Fruit fly (Drosophila melanogaster): ENCODE measurements around the gene Sbp2.
A peak's percentile ranks its signal among the peaks of the same experiment; 100 is the strongest.

The Sbp2 gene

dm6 chr3L:8306880-8307279, 2.9 kb downstream of the Sbp2 start, which contains the start of gene Gr66a:
TSS of gene Gr66a (minus strand) at chr3L:8306980.
- TF ChIP-seq CG7101 (tag; optimal IDR thresholded peaks at IDR 0.05) (no peak), CG5204 (GFP tag; optimal IDR thresholded peaks at IDR 0.05) (no peak), cnc (optimal IDR thresholded peaks at IDR 0.05) (no peak), Mnt (GFP tag; optimal IDR thresholded peaks at IDR 0.05) (no peak), bab1 (GFP tag; optimal IDR thresholded peaks at IDR 0.05) (no peak), Crg-1 (GFP tag; optimal IDR thresholded peaks at IDR 0.05) (no peak), CG33017 (tag; optimal IDR thresholded peaks at IDR 0.05) (no peak), pad (GFP tag; optimal IDR thresholded peaks at IDR 0.05) (no peak), CG11617 (GFP tag; optimal IDR thresholded peaks at IDR 0.05) (no peak), Hr96 (GFP tag; optimal IDR thresholded peaks at IDR 0.05) (no peak), CG12768 (GFP tag; optimal IDR thresholded peaks at IDR 0.05) (no peak), CG1620 (GFP tag; optimal IDR thresholded peaks at IDR 0.05) (no peak), ovo (GFP tag; optimal IDR thresholded peaks at IDR 0.05) (no peak), toe (GFP tag; optimal IDR thresholded peaks at IDR 0.05) (no peak), CG7045 (GFP tag; optimal IDR thresholded peaks at IDR 0.05) (no peak), tj (GFP tag; optimal IDR thresholded peaks at IDR 0.05) (no peak), CG14711 (tag; optimal IDR thresholded peaks at IDR 0.05) (no peak), Clk (GFP tag; optimal IDR thresholded peaks at IDR 0.05) (no peak), kay (GFP tag; ENCODE audit: borderline replicate concordance) (no peak), cic (GFP tag; optimal IDR thresholded peaks at IDR 0.05) (no peak)

- TF ChIP-seq CG12768 (GFP tag; optimal IDR thresholded peaks at IDR 0.05) (peak; percentile 89), cnc (optimal IDR thresholded peaks at IDR 0.05) (no peak), tj (GFP tag; optimal IDR thresholded peaks at IDR 0.05) (peak; percentile 76), Clk (GFP tag; optimal IDR thresholded peaks at IDR 0.05) (peak; percentile 81), Crg-1 (GFP tag; optimal IDR thresholded peaks at IDR 0.05) (peak; percentile 82), CG7045 (GFP tag; optimal IDR thresholded peaks at IDR 0.05) (peak; percentile 80), ovo (GFP tag; optimal IDR thresholded peaks at IDR 0.05) (peak; percentile 28), kay (GFP tag; ENCODE audit: borderline replicate concordance) (peak; percentile 98), cic (GFP tag; optimal IDR thresholded peaks at IDR 0.05) (peak; percentile 28), CG33017 (tag; optimal IDR thresholded peaks at IDR 0.05) (peak; percentile 80), CG11617 (GFP tag; optimal IDR thresholded peaks at IDR 0.05) (peak; percentile 78), CG5204 (GFP tag; optimal IDR thresholded peaks at IDR 0.05) (no peak), pad (GFP tag; optimal IDR thresholded peaks at IDR 0.05) (peak; percentile 87), CG14711 (tag; optimal IDR thresholded peaks at IDR 0.05) (peak; percentile 72), Mnt (GFP tag; optimal IDR thresholded peaks at IDR 0.05) (peak; percentile 69), Hr96 (GFP tag; optimal IDR thresholded peaks at IDR 0.05) (no peak), bab1 (GFP tag; optimal IDR thresholded peaks at IDR 0.05) (peak; percentile 59), CG7101 (tag; optimal IDR thresholded peaks at IDR 0.05) (peak; percentile 90), toe (GFP tag; optimal IDR thresholded peaks at IDR 0.05) (no peak), CG1620 (GFP tag; optimal IDR thresholded peaks at IDR 0.05) (peak; percentile 79)
These were observed 5.0 kb downstream of the Sbp2 start, which contains the start of gene BI-1 for dm6 chr3L:8308891-8309352. TSS of gene BI-1 (minus strand) at chr3L:8308941.

- TF ChIP-seq Mnt (GFP tag; optimal IDR thresholded peaks at IDR 0.05), result no peak
- TF ChIP-seq CG1620 (GFP tag; optimal IDR thresholded peaks at IDR 0.05), result no peak
- TF ChIP-seq CG7101 (tag; optimal IDR thresholded peaks at IDR 0.05), result no peak
- no peak for TF ChIP-seq Clk (GFP tag; optimal IDR thresholded peaks at IDR 0.05)
- TF ChIP-seq CG11617 (GFP tag; optimal IDR thresholded peaks at IDR 0.05), result no peak
- no peak for TF ChIP-seq CG7045 (GFP tag; optimal IDR thresholded peaks at IDR 0.05)
- no peak for TF ChIP-seq Hr96 (GFP tag; optimal IDR thresholded peaks at IDR 0.05)
- TF ChIP-seq pad (GFP tag; optimal IDR thresholded peaks at IDR 0.05), result no peak
- TF ChIP-seq CG14711 (tag; optimal IDR thresholded peaks at IDR 0.05), result no peak
- TF ChIP-seq CG5204 (GFP tag; optimal IDR thresholded peaks at IDR 0.05), result no peak
These were observed 8.3 kb downstream of the Sbp2 start for dm6 chr3L:8312290-8312689.

dm6 chr3L:8314788-8315140, 10.8 kb downstream of the Sbp2 start:
- TF ChIP-seq Hr96 (GFP tag; optimal IDR thresholded peaks at IDR 0.05), result no peak
- no peak for TF ChIP-seq CG5204 (GFP tag; optimal IDR thresholded peaks at IDR 0.05)
- TF ChIP-seq CG7045 (GFP tag; optimal IDR thresholded peaks at IDR 0.05), result no peak
- TF ChIP-seq ovo (GFP tag; optimal IDR thresholded peaks at IDR 0.05), result no peak
- no peak for TF ChIP-seq cic (GFP tag; optimal IDR thresholded peaks at IDR 0.05)
- no peak for TF ChIP-seq cnc (optimal IDR thresholded peaks at IDR 0.05)
- no peak for TF ChIP-seq CG12768 (GFP tag; optimal IDR thresholded peaks at IDR 0.05)
- TF ChIP-seq kay (GFP tag; ENCODE audit: borderline replicate concordance), result no peak
- no peak for TF ChIP-seq CG14711 (tag; optimal IDR thresholded peaks at IDR 0.05)
- TF ChIP-seq CG33017 (tag; optimal IDR thresholded peaks at IDR 0.05), result no peak
- TF ChIP-seq CG11617 (GFP tag; optimal IDR thresholded peaks at IDR 0.05), result no peak

- peak; percentile 62 for TF ChIP-seq tj (GFP tag; optimal IDR thresholded peaks at IDR 0.05)
- no peak for TF ChIP-seq CG5204 (GFP tag; optimal IDR thresholded peaks at IDR 0.05)
- peak; percentile 71 for TF ChIP-seq kay (GFP tag; ENCODE audit: borderline replicate concordance)
- peak; percentile 74 for TF ChIP-seq Mnt (GFP tag; optimal IDR thresholded peaks at IDR 0.05)
- peak; percentile 6 for TF ChIP-seq CG1620 (GFP tag; optimal IDR thresholded peaks at IDR 0.05)
- peak; percentile 26 for TF ChIP-seq ovo (GFP tag; optimal IDR thresholded peaks at IDR 0.05)
- TF ChIP-seq bab1 (GFP tag; optimal IDR thresholded peaks at IDR 0.05), result peak; percentile 71
- TF ChIP-seq CG11617 (GFP tag; optimal IDR thresholded peaks at IDR 0.05), result peak; percentile 25
- no peak for TF ChIP-seq cnc (optimal IDR thresholded peaks at IDR 0.05)
- TF ChIP-seq CG33017 (tag; optimal IDR thresholded peaks at IDR 0.05), result peak; percentile 13
- TF ChIP-seq CG7101 (tag; optimal IDR thresholded peaks at IDR 0.05), result peak; percentile 34
- peak; percentile 51 for TF ChIP-seq Crg-1 (GFP tag; optimal IDR thresholded peaks at IDR 0.05)
- peak; percentile 56 for TF ChIP-seq CG14711 (tag; optimal IDR thresholded peaks at IDR 0.05)
- TF ChIP-seq Hr96 (GFP tag; optimal IDR thresholded peaks at IDR 0.05), result peak; percentile 2
- TF ChIP-seq CG7045 (GFP tag; optimal IDR thresholded peaks at IDR 0.05), result no peak
- no peak for TF ChIP-seq Clk (GFP tag; optimal IDR thresholded peaks at IDR 0.05)
- TF ChIP-seq cic (GFP tag; optimal IDR thresholded peaks at IDR 0.05), result no peak
- peak; percentile 56 for TF ChIP-seq pad (GFP tag; optimal IDR thresholded peaks at IDR 0.05)
- peak; percentile 50 for TF ChIP-seq toe (GFP tag; optimal IDR thresholded peaks at IDR 0.05)
These were observed 11.3 kb downstream of the Sbp2 start, which contains the start of gene Cpsf6 for dm6 chr3L:8315141-8315816. TSS of gene Cpsf6 (minus strand) at chr3L:8315502.
